Worm (Caenorhabditis elegans) whole organism, dauer: ENCODE measurements around the gene ZK829.3.

Experiments
- unc-62 ChIP-seq: sonication (generic microtip); optimal IDR thresholded peaks from 2 replicates; lab custom pipeline; 2017; ENCODE audit warnings: missing biosample characterization, missing genetic modification reagents, missing genetic modification characterization

The ZK829.3 gene

ce11 chrIV:11945621-11946020 lies at the start of gene ZK829.3:
Gene ZK829.3 (minus strand): TSS chrIV:11945721.
- no peak for TF ChIP-seq unc-62 (GFP tag; lab: Kevin White, UChicago)

ce11 chrIV:11986407-11986806 lies 40.9 kb upstream of the ZK829.3 start:
- TF ChIP-seq unc-62 (GFP tag; lab: Kevin White, UChicago) = no peak

- TF ChIP-seq unc-62 (GFP tag; lab: Kevin White, UChicago) = no peak
These were observed 24.6 kb upstream of the ZK829.3 start, which contains the start of gene ZK829.9 for ce11 chrIV:11970171-11970570. Gene ZK829.9 (plus strand): TSS chrIV:11970534.

- no peak for TF ChIP-seq unc-62 (GFP tag; lab: Kevin White, UChicago)
These were observed 19.8 kb upstream of the ZK829.3 start, which contains the start of gene srj-1 for ce11 chrIV:11965327-11965726. Gene srj-1 (minus strand): TSS chrIV:11965427.

- TF ChIP-seq unc-62 (GFP tag; lab: Kevin White, UChicago) = no peak
These were observed 16.1 kb upstream of the ZK829.3 start, which contains the start of gene ZK829.7 for ce11 chrIV:11961485-11962255. Gene ZK829.7 (minus strand): TSS chrIV:11961535.

ce11 chrIV:11959573-11959972 lies 14.1 kb upstream of the ZK829.3 start, which contains the start of gene tgt-1:
Gene tgt-1 (minus strand): TSS chrIV:11959804.
- no peak for TF ChIP-seq unc-62 (GFP tag; lab: Kevin White, UChicago)

ce11 chrIV:11957074-11957473 lies 11.6 kb upstream of the ZK829.3 start:
- TF ChIP-seq unc-62 (GFP tag; lab: Kevin White, UChicago) = no peak

ce11 chrIV:11956387-11956786 lies 10.9 kb upstream of the ZK829.3 start:
- TF ChIP-seq unc-62 (GFP tag; lab: Kevin White, UChicago) = peak; percentile 29

- no peak for TF ChIP-seq unc-62 (GFP tag; lab: Kevin White, UChicago)
These were observed 10.1 kb upstream of the ZK829.3 start for ce11 chrIV:11955592-11955991.

ce11 chrIV:11952612-11953299 lies 7.2 kb upstream of the ZK829.3 start, which contains the start of gene gdh-1:
Gene gdh-1 (plus strand): TSS chrIV:11953249.
- TF ChIP-seq unc-62 (GFP tag; lab: Kevin White, UChicago) = no peak

ce11 chrIV:11950270-11950669 lies 4.7 kb upstream of the ZK829.3 start, which contains the start of gene tbx-36:
Gene tbx-36 (plus strand): TSS chrIV:11950570.
- TF ChIP-seq unc-62 (GFP tag; lab: Kevin White, UChicago) = no peak

ce11 chrIV:11949717-11950116 lies 4.2 kb upstream of the ZK829.3 start, which contains the start of gene hdl-1:
Gene hdl-1 (minus strand): TSS chrIV:11949817.
- no peak for TF ChIP-seq unc-62 (GFP tag; lab: Kevin White, UChicago)

- TF ChIP-seq unc-62 (GFP tag; lab: Kevin White, UChicago) = no peak
These were observed 3.2 kb downstream of the ZK829.3 start, which contains the start of gene ZK829.1 for ce11 chrIV:11942313-11942712. Gene ZK829.1 (minus strand): TSS chrIV:11942413.

- TF ChIP-seq unc-62 (GFP tag; lab: Kevin White, UChicago) = no peak
These were observed 7.0 kb downstream of the ZK829.3 start for ce11 chrIV:11938554-11938953.

- no peak for TF ChIP-seq unc-62 (GFP tag; lab: Kevin White, UChicago)
These were observed 8.4 kb downstream of the ZK829.3 start, which contains the start of gene slc-5A12 for ce11 chrIV:11937087-11937486. Gene slc-5A12 (plus strand): TSS chrIV:11937419.

ce11 chrIV:11930572-11930971 lies 14.9 kb downstream of the ZK829.3 start, which contains the start of gene nhx-9:
Gene nhx-9 (plus strand): TSS chrIV:11930872.
- no peak for TF ChIP-seq unc-62 (GFP tag; lab: Kevin White, UChicago)
